Worm (Caenorhabditis elegans) whole organism, late embryonic: ENCODE measurements around the gene B0334.13.

Experiments used
- C08G9.2 ChIP-seq: sonication (generic microtip); optimal IDR thresholded peaks from 2 replicates; lab custom pipeline; 2016; ENCODE audit warnings: mild to moderate bottlenecking, missing genetic modification characterization, moderate library complexity, missing compliant biosample characterization
- C38D4.7 ChIP-seq: fragments of 200-800 bp; sonication (Bioruptor generic); optimal IDR thresholded peaks from 2 replicates; lab custom pipeline; 2018; ENCODE audit warnings: mild to moderate bottlenecking, missing genetic modification characterization, moderate library complexity, missing compliant biosample characterization
- K02D7.2 ChIP-seq: sonication (generic microtip); optimal IDR thresholded peaks from 2 replicates; lab custom pipeline; 2017; ENCODE audit warnings: mild to moderate bottlenecking, missing genetic modification characterization, missing compliant biosample characterization
- ama-1 ChIP-seq: fragments of 150-350 bp; optimal IDR thresholded peaks from 2 replicates; lab custom pipeline; 2014
- ceh-2 ChIP-seq: sonication (generic microtip); optimal IDR thresholded peaks from 2 replicates; lab custom pipeline; 2016; ENCODE audit warnings: missing genotype, missing genetic modification characterization, missing compliant biosample characterization
- ceh-22 ChIP-seq: sonication (generic microtip); optimal IDR thresholded peaks from 2 replicates; lab custom pipeline; 2017; ENCODE audit warnings: missing biosample characterization, missing genetic modification characterization
- ceh-24 ChIP-seq: sonication (generic microtip); optimal IDR thresholded peaks from 2 replicates; lab custom pipeline; 2016; ENCODE audit warnings: mild to moderate bottlenecking, missing genetic modification characterization, missing compliant biosample characterization
- ceh-30 ChIP-seq: fragments of 150-350 bp; optimal IDR thresholded peaks from 2 replicates; lab custom pipeline; 2014; ENCODE audit warnings: missing biosample characterization, missing genetic modification characterization
- ceh-31 ChIP-seq: sonication (generic microtip); optimal IDR thresholded peaks from 2 replicates; lab custom pipeline; 2016; ENCODE audit warnings: missing genetic modification characterization, missing compliant biosample characterization
- ceh-34 ChIP-seq: sonication (generic microtip); optimal IDR thresholded peaks from 2 replicates; lab custom pipeline; 2016; ENCODE audit warnings: mild to moderate bottlenecking, missing genetic modification characterization, missing compliant biosample characterization
- che-1 ChIP-seq: sonication (generic microtip); optimal IDR thresholded peaks from 2 replicates; lab custom pipeline; 2016; ENCODE audit warnings: mild to moderate bottlenecking, missing genetic modification characterization, missing compliant biosample characterization
- elt-2 ChIP-seq: sonication (generic microtip); optimal IDR thresholded peaks from 2 replicates; lab custom pipeline; 2016; ENCODE audit warnings: missing genetic modification reagents, missing genetic modification characterization, missing compliant biosample characterization
- elt-4 ChIP-seq: sonication (generic microtip); optimal IDR thresholded peaks from 2 replicates; lab custom pipeline; 2016; ENCODE audit warnings: missing genetic modification characterization, missing compliant biosample characterization
- ets-4 ChIP-seq: sonication (generic microtip); optimal IDR thresholded peaks from 2 replicates; lab custom pipeline; 2016; ENCODE audit warnings: missing genetic modification characterization, missing compliant biosample characterization
- eyg-1 ChIP-seq: sonication (generic microtip); optimal IDR thresholded peaks from 2 replicates; lab custom pipeline; 2016; ENCODE audit warnings: missing genotype, missing genetic modification characterization, missing compliant biosample characterization
- fax-1 ChIP-seq: sonication (generic microtip); optimal IDR thresholded peaks from 2 replicates; lab custom pipeline; 2016; ENCODE audit warnings: missing genotype, missing genetic modification characterization, missing compliant biosample characterization
- fkh-6 ChIP-seq: sonication (generic microtip); optimal IDR thresholded peaks from 2 replicates; lab custom pipeline; 2016; ENCODE audit warnings: missing genetic modification characterization, missing compliant biosample characterization
- gmeb-2 ChIP-seq: sonication (generic microtip); optimal IDR thresholded peaks from 2 replicates; lab custom pipeline; 2016; ENCODE audit warnings: missing genetic modification characterization, inconsistent platforms, missing compliant biosample characterization
- hlh-13 ChIP-seq: fragments of 200-800 bp; sonication (Bioruptor generic); optimal IDR thresholded peaks from 2 replicates; lab custom pipeline; 2018; ENCODE audit warnings: mild to moderate bottlenecking, missing genetic modification characterization, missing compliant biosample characterization
- hlh-30 ChIP-seq: sonication (generic microtip); optimal IDR thresholded peaks from 2 replicates; lab custom pipeline; 2017; ENCODE audit warnings: antibody characterized with exemption, missing genetic modification characterization, missing compliant biosample characterization; ENCODE audit not compliant: insufficient read depth
- lin-11 ChIP-seq: fragments of 200-800 bp; sonication (Bioruptor generic); optimal IDR thresholded peaks from 2 replicates; lab custom pipeline; 2018; ENCODE audit warnings: mild to moderate bottlenecking, missing genetic modification characterization, missing compliant biosample characterization
- madf-2 ChIP-seq: sonication (generic microtip); optimal IDR thresholded peaks from 2 replicates; lab custom pipeline; 2017; ENCODE audit warnings: missing genetic modification characterization, missing compliant biosample characterization
- mec-3 ChIP-seq: sonication (generic microtip); optimal IDR thresholded peaks from 2 replicates; lab custom pipeline; 2016; ENCODE audit warnings: borderline replicate concordance, missing genetic modification characterization, missing compliant biosample characterization
- odd-2 ChIP-seq: sonication (generic microtip); optimal IDR thresholded peaks from 2 replicates; lab custom pipeline; 2017; ENCODE audit warnings: antibody characterized with exemption, mild to moderate bottlenecking, missing genetic modification characterization, missing compliant biosample characterization
- pag-3 ChIP-seq: sonication (generic microtip); optimal IDR thresholded peaks from 2 replicates; lab custom pipeline; 2016; ENCODE audit warnings: missing compliant biosample characterization, missing genetic modification characterization, borderline replicate concordance
- pat-9 ChIP-seq: fragments of 200-800 bp; sonication (Bioruptor generic); optimal IDR thresholded peaks from 2 replicates; lab custom pipeline; 2018; ENCODE audit warnings: mild to moderate bottlenecking, missing genetic modification characterization, moderate library complexity, missing compliant biosample characterization
- pha-2 ChIP-seq: sonication (generic microtip); optimal IDR thresholded peaks from 2 replicates; lab custom pipeline; 2017; ENCODE audit warnings: mild to moderate bottlenecking, missing genetic modification characterization, missing compliant biosample characterization
- pha-4 ChIP-seq: fragments of 150-350 bp; optimal IDR thresholded peaks from 2 replicates; lab custom pipeline; 2018; ENCODE audit warnings: missing biosample characterization, missing genetic modification reagents, missing genetic modification characterization
- pros-1 ChIP-seq: fragments of 150-350 bp; optimal IDR thresholded peaks from 2 replicates; lab custom pipeline; 2014; ENCODE audit warnings: missing biosample characterization, missing genetic modification reagents, missing genetic modification characterization
- sdc-2 ChIP-seq: sonication (generic microtip); optimal IDR thresholded peaks from 2 replicates; lab custom pipeline; 2016; ENCODE audit warnings: missing genotype, missing genetic modification characterization, missing compliant biosample characterization
- syd-9 ChIP-seq: sonication (generic microtip); optimal IDR thresholded peaks from 2 replicates; lab custom pipeline; 2016; ENCODE audit warnings: mild to moderate bottlenecking, missing genetic modification characterization, moderate library complexity, missing compliant biosample characterization
- tbx-2 ChIP-seq: sonication (generic microtip); optimal IDR thresholded peaks from 2 replicates; lab custom pipeline; 2016; ENCODE audit warnings: missing genetic modification characterization, missing compliant biosample characterization
- tbx-7 ChIP-seq: sonication (generic microtip); optimal IDR thresholded peaks from 2 replicates; lab custom pipeline; 2016; ENCODE audit warnings: missing genotype, missing genetic modification characterization, missing compliant biosample characterization
- ttx-3 ChIP-seq: sonication (generic microtip); optimal IDR thresholded peaks from 2 replicates; lab custom pipeline; 2016; ENCODE audit warnings: missing genetic modification reagents, missing genetic modification characterization, missing compliant biosample characterization
- unc-3 ChIP-seq, 2 experiments: fragments of 200-800 bp in 1 of 2; sonication (Bioruptor generic) in 1 of 2; sonication (generic microtip) in 1 of 2; conservative IDR thresholded peaks in 1 of 2; optimal IDR thresholded peaks in 1 of 2; 2 replicates each; pipeline versions ENCODE4 v1.3.6 to Lab custom; 2016 to 2022; ENCODE audit warnings: missing compliant biosample characterization in 2 of 2, missing genetic modification characterization in 2 of 2, missing genetic modification reagents in 1 of 2
- unc-42 ChIP-seq: sonication (generic microtip); optimal IDR thresholded peaks from 2 replicates; lab custom pipeline; 2016; ENCODE audit warnings: missing genotype, missing genetic modification characterization, missing compliant biosample characterization
- unc-55 ChIP-seq: sonication (generic microtip); optimal IDR thresholded peaks from 2 replicates; lab custom pipeline; 2017; ENCODE audit warnings: missing biosample characterization, missing genetic modification reagents, missing genetic modification characterization
- unc-86 ChIP-seq: sonication (generic microtip); optimal IDR thresholded peaks from 2 replicates; lab custom pipeline; 2016; ENCODE audit warnings: missing genetic modification characterization, missing compliant biosample characterization

Gene B0334.13

ce11 chrII:11448753-11449152, 39.3 kb upstream of the B0334.13 start, which contains the start of gene W02B12.1:
Gene W02B12.1 (plus strand): TSS chrII:11449021.
- peak; percentile 40 for TF ChIP-seq elt-2
- TF ChIP-seq fkh-6 (tag; lab: Kevin White, UChicago) = no peak
- TF ChIP-seq, all 69 proteins: peak for 1

ce11 chrII:11450882-11451281, 37.2 kb upstream of the B0334.13 start:
- TF ChIP-seq ceh-31 (tag; lab: Kevin White, UChicago) (no peak), tbx-2 (tag; lab: Kevin White, UChicago) (no peak), mec-3 (tag; lab: Kevin White, UChicago) (no peak), pros-1 (no peak), ceh-22 (tag; lab: Kevin White, UChicago) (no peak), C38D4.7 (no peak), unc-42 (tag; lab: Kevin White, UChicago) (no peak), ama-1 (lab: Kevin White, UChicago) (no peak), syd-9 (tag; lab: Kevin White, UChicago) (no peak), pha-2 (tag; lab: Kevin White, UChicago) (no peak), ceh-24 (tag; lab: Kevin White, UChicago) (no peak), fax-1 (tag; lab: Kevin White, UChicago) (no peak), hlh-13 (GFP tag; lab: Kevin White, UChicago) (no peak), lin-11 (tag; lab: Kevin White, UChicago) (no peak), pag-3 (tag; lab: Kevin White, UChicago) (no peak), ttx-3 (tag; lab: Kevin White, UChicago) (no peak), hlh-30 (tag; lab: Kevin White, UChicago) (no peak), ceh-30 (tag; lab: Kevin White, UChicago) (no peak)

DNA sequence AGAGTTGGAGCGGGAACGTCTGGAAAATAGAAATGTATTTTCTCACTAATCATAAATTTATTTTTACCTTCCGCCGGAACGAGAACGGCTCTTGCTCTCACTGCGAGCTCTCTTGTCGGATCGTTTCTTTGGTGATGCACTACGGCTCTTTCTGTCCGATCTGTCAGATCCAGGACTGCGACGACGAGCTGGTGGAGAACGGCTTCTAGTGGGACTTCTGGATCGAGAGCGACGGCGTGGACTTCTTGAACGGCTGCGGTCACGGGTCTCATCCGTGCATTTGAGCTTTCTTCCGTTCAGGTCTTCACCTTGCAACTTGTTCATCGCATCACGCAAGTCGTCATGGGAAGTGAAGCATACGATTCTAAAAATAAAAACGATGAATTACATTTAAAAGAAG, 36.4 kb upstream of the B0334.13 start:
- TF ChIP-seq madf-2 (tag; lab: Kevin White, UChicago) (no peak), ceh-24 (tag; lab: Kevin White, UChicago) (no peak), ceh-22 (tag; lab: Kevin White, UChicago) (no peak), unc-3 (GFP tag; conservative IDR thresholded peaks at IDR 0.05; lab: Robert Waterston, UW) (no peak), unc-3 (tag; optimal IDR thresholded peaks at IDR 0.05; lab: Kevin White, UChicago) (no peak), ceh-30 (tag; lab: Kevin White, UChicago) (no peak), mec-3 (tag; lab: Kevin White, UChicago) (no peak), tbx-2 (tag; lab: Kevin White, UChicago) (no peak), che-1 (tag; lab: Kevin White, UChicago) (no peak), pag-3 (tag; lab: Kevin White, UChicago) (no peak), hlh-13 (GFP tag; lab: Kevin White, UChicago) (no peak), pat-9 (no peak), C08G9.2 (tag; lab: Kevin White, UChicago) (no peak), gmeb-2 (tag; lab: Kevin White, UChicago) (no peak)

ce11 chrII:11452498-11453005, 35.5 kb upstream of the B0334.13 start, which contains the start of gene rsp-2:
Gene rsp-2 (minus strand): TSS chrII:11452955.
- TF ChIP-seq ets-4 (tag; lab: Kevin White, UChicago) = no peak
- no peak for TF ChIP-seq sdc-2 (tag; lab: Kevin White, UChicago)
- no peak for TF ChIP-seq elt-4
- TF ChIP-seq ama-1 (lab: Kevin White, UChicago) = no peak
- TF ChIP-seq che-1 (tag; lab: Kevin White, UChicago) = no peak
- no peak for TF ChIP-seq odd-2 (tag; lab: Kevin White, UChicago)
- no peak for TF ChIP-seq ceh-2
- no peak for TF ChIP-seq tbx-7 (tag; lab: Kevin White, UChicago)
- no peak for TF ChIP-seq unc-42 (tag; lab: Kevin White, UChicago)
- no peak for TF ChIP-seq pha-4 (tag; lab: Kevin White, UChicago)
- TF ChIP-seq unc-55 (GFP tag; lab: Kevin White, UChicago) = no peak
- no peak for TF ChIP-seq hlh-13 (GFP tag; lab: Kevin White, UChicago)
- TF ChIP-seq eyg-1 (tag; lab: Kevin White, UChicago) = no peak
- no peak for TF ChIP-seq ceh-34 (tag; lab: Kevin White, UChicago)
- TF ChIP-seq elt-2 = no peak
- no peak for TF ChIP-seq K02D7.2
- TF ChIP-seq unc-86 (tag; lab: Kevin White, UChicago) = no peak
